Fruit fly (Drosophila melanogaster) whole organism, wandering third instar larva: ENCODE data around the gene CG15772.
A peak's percentile ranks its signal among the peaks of the same experiment; 100 is the strongest.

ENCODE experiments used
- Abd-B ChIP-seq: fragments of >200 bp; optimal IDR thresholded peaks from 2 replicates; lab custom pipeline; 2017; ENCODE audit warnings: missing biosample characterization, missing genetic modification characterization
- CG32264 ChIP-seq: fragments of 200-800 bp; sonication (Bioruptor generic); optimal IDR thresholded peaks from 2 replicates; lab custom pipeline; 2016; ENCODE audit warnings: missing biosample characterization, missing genetic modification characterization
- CG9705 ChIP-seq: fragments of 200-800 bp; sonication (Bioruptor generic); optimal IDR thresholded peaks from 2 replicates; lab custom pipeline; 2018; ENCODE audit warnings: missing biosample characterization, mild to moderate bottlenecking, missing genetic modification characterization
- CrebA ChIP-seq: fragments of 200-800 bp; sonication (Bioruptor generic); optimal IDR thresholded peaks from 2 replicates; lab custom pipeline; 2016; ENCODE audit warnings: missing biosample characterization, mild to moderate bottlenecking, missing genetic modification characterization, borderline replicate concordance
- Dfd ChIP-seq: fragments of >200 bp; optimal IDR thresholded peaks from 2 replicates; lab custom pipeline; 2017; ENCODE audit warnings: missing biosample characterization, missing genetic modification characterization
- Dif ChIP-seq: fragments of 200-275, 200-300 bp; sonication (Bioruptor generic); optimal IDR thresholded peaks from 2 replicates; lab custom pipeline; 2018; ENCODE audit warnings: missing biosample characterization, missing genetic modification characterization; ENCODE audit not compliant: partially characterized antibody
- GATAd ChIP-seq: sonication (Bioruptor generic); optimal IDR thresholded peaks from 2 replicates; lab custom pipeline; 2016; ENCODE audit warnings: missing biosample characterization, missing genetic modification characterization
- HLH106 ChIP-seq: fragments of 200-800 bp; optimal IDR thresholded peaks from 3 replicates; lab custom pipeline; 2019; ENCODE audit warnings: missing biosample characterization, mild to moderate bottlenecking, missing genetic modification characterization, moderate library complexity
- Hnf4 ChIP-seq: fragments of 200-800 bp; sonication (Bioruptor generic); optimal IDR thresholded peaks from 2 replicates; lab custom pipeline; 2016; ENCODE audit warnings: missing biosample characterization, mild to moderate bottlenecking, missing genetic modification characterization
- Hr78 ChIP-seq: fragments of >200 bp; optimal IDR thresholded peaks from 2 replicates; lab custom pipeline; 2017; ENCODE audit warnings: missing biosample characterization, missing genetic modification characterization
- Hr83 ChIP-seq: fragments of 200-300 bp; sonication (Bioruptor generic); optimal IDR thresholded peaks from 2 replicates; lab custom pipeline; 2016; ENCODE audit warnings: missing biosample characterization, mild to moderate bottlenecking, missing genetic modification characterization, moderate library complexity; ENCODE audit not compliant: poor library complexity, severe bottlenecking
- Jra ChIP-seq: sonication (Bioruptor generic); optimal IDR thresholded peaks from 2 replicates; lab custom pipeline; 2016; ENCODE audit warnings: missing biosample characterization, missing genetic modification characterization
- Mio ChIP-seq: sonication (Bioruptor generic); optimal IDR thresholded peaks from 2 replicates; lab custom pipeline; 2016; ENCODE audit warnings: missing biosample characterization, missing genetic modification characterization
- Myc ChIP-seq: fragments of >200 bp; optimal IDR thresholded peaks from 2 replicates; lab custom pipeline; 2017
- N ChIP-seq: fragments of >200 bp; optimal IDR thresholded peaks from 2 replicates; lab custom pipeline; 2018; ENCODE audit warnings: missing biosample characterization, missing external identifiers, missing genetic modification characterization
- OdsH ChIP-seq: fragments of 200-800 bp; sonication (Bioruptor generic); optimal IDR thresholded peaks from 2 replicates; lab custom pipeline; 2016; ENCODE audit warnings: missing biosample characterization, mild to moderate bottlenecking, missing genetic modification characterization
- Rel ChIP-seq, 2 experiments: fragments of 200-800 bp; sonication (Bioruptor generic) in 1 of 2; optimal IDR thresholded peaks; 2 replicates in 1 of 2; 3 replicates in 1 of 2; lab custom pipeline; 2016 to 2019; ENCODE audit warnings: mild to moderate bottlenecking in 2 of 2, missing biosample characterization in 2 of 2, missing genetic modification characterization in 2 of 2, moderate library complexity in 1 of 2
- Sp1 ChIP-seq: fragments of 200-800 bp; sonication (Bioruptor generic); optimal IDR thresholded peaks from 3 replicates; lab custom pipeline; 2019; ENCODE audit warnings: missing biosample characterization, mild to moderate bottlenecking, missing genetic modification characterization, moderate library complexity
- br ChIP-seq: fragments of 200-800 bp; sonication (Bioruptor generic); optimal IDR thresholded peaks from 2 replicates; lab custom pipeline; 2016; ENCODE audit warnings: missing biosample characterization, missing genetic modification characterization
- brk ChIP-seq: fragments of 200-800 bp; sonication (Bioruptor generic); optimal IDR thresholded peaks from 2 replicates; lab custom pipeline; 2016; ENCODE audit warnings: missing biosample characterization, mild to moderate bottlenecking, missing genetic modification characterization
- dl ChIP-seq, 2 experiments: fragments of 175-275, 200-275 bp in 1 of 2; fragments of 200-275 bp in 1 of 2; sonication (Bioruptor generic); optimal IDR thresholded peaks; lab custom pipeline; 2018; ENCODE audit warnings: mild to moderate bottlenecking in 2 of 2, missing biosample characterization in 2 of 2, missing genetic modification characterization in 2 of 2, moderate library complexity in 2 of 2; ENCODE audit not compliant: partially characterized antibody in 2 of 2, insufficient read depth in 1 of 2
- dmrt93B ChIP-seq: fragments of 200-800 bp; sonication (Bioruptor generic); optimal IDR thresholded peaks from 2 replicates; lab custom pipeline; 2018; ENCODE audit warnings: missing biosample characterization, mild to moderate bottlenecking, missing genetic modification characterization
- dsf ChIP-seq: sonication (Bioruptor generic); optimal IDR thresholded peaks from 2 replicates; lab custom pipeline; 2016; ENCODE audit warnings: missing biosample characterization, missing genetic modification characterization, borderline replicate concordance
- ey ChIP-seq: fragments of 200-800 bp; sonication (Bioruptor generic); optimal IDR thresholded peaks from 2 replicates; lab custom pipeline; 2016; ENCODE audit warnings: missing biosample characterization, missing genetic modification characterization
- foxo ChIP-seq, 2 experiments: fragments of 200-800 bp; sonication (Bioruptor generic); optimal IDR thresholded peaks; 2 replicates in 1 of 2; 3 replicates in 1 of 2; lab custom pipeline; 2016 to 2017; ENCODE audit warnings: missing biosample characterization in 2 of 2, missing genetic modification characterization in 2 of 2
- fru ChIP-seq: fragments of 200-800 bp; sonication (Bioruptor generic); optimal IDR thresholded peaks from 3 replicates; lab custom pipeline; 2016; ENCODE audit warnings: missing biosample characterization, mild to moderate bottlenecking, missing genetic modification characterization
- h ChIP-seq: fragments of 200-800 bp; sonication (Bioruptor generic); optimal IDR thresholded peaks from 3 replicates; lab custom pipeline; 2016; ENCODE audit warnings: missing biosample characterization, mild to moderate bottlenecking, missing genetic modification characterization
- jim ChIP-seq: fragments of 175-275, 200-325 bp; sonication (Bioruptor generic); optimal IDR thresholded peaks from 2 replicates; lab custom pipeline; 2016; ENCODE audit warnings: missing biosample characterization, mild to moderate bottlenecking, missing genetic modification characterization
- pan ChIP-seq: fragments of >200 bp; optimal IDR thresholded peaks from 2 replicates; lab custom pipeline; 2017
- psq ChIP-seq: fragments of 200-800 bp; sonication (Bioruptor generic); optimal IDR thresholded peaks from 3 replicates; lab custom pipeline; 2017; ENCODE audit warnings: missing biosample characterization, mild to moderate bottlenecking, missing genetic modification characterization, moderate library complexity
- rgr ChIP-seq: fragments of 200-800 bp; sonication (Bioruptor generic); optimal IDR thresholded peaks from 3 replicates; lab custom pipeline; 2016; ENCODE audit warnings: missing biosample characterization, mild to moderate bottlenecking, missing genetic modification characterization
- sage ChIP-seq: fragments of 200-800 bp; sonication (Bioruptor generic); optimal IDR thresholded peaks from 2 replicates; lab custom pipeline; 2016; ENCODE audit warnings: missing biosample characterization, mild to moderate bottlenecking, missing genetic modification characterization
- sv ChIP-seq: fragments of 200-800 bp; sonication (Bioruptor generic); optimal IDR thresholded peaks from 3 replicates; lab custom pipeline; 2016; ENCODE audit warnings: missing biosample characterization, missing genetic modification characterization
- tai ChIP-seq: sonication (Bioruptor generic); optimal IDR thresholded peaks from 2 replicates; lab custom pipeline; 2016; ENCODE audit warnings: missing biosample characterization, missing genetic modification characterization
- usp ChIP-seq: fragments of >200 bp; optimal IDR thresholded peaks from 2 replicates; lab custom pipeline; 2017; ENCODE audit warnings: missing biosample characterization, missing genetic modification characterization
- woc ChIP-seq: sonication (Bioruptor generic); optimal IDR thresholded peaks from 2 replicates; lab custom pipeline; 2016; ENCODE audit warnings: missing biosample characterization, mild to moderate bottlenecking, missing genetic modification characterization

CG15772 gene

DNA sequence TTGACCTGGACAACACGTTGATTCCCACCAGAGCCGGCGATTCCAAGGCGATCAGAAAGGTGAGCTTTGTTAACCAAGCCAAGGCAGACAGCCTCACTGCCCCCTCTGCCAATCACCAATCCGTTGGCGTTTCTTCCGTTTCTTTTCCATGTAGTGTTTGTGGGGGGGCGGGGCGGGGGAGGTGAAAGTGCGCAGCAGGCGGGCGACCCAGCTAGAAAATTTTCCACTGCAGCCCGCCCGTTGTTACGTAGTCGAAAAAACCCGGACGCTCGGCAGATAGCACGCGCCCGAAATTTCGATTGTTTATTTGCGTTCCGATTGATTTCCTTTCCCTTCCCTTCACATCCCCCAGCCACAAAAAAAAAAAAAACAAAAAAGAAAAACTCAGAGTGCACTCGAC lies 4.1 kb downstream of the CG15772 start:
- TF ChIP-seq rgr (no peak), CG9705 (GFP tag; lab: Kevin White, UChicago) (no peak), Rel (GFP tag; optimal IDR thresholded peaks at IDR 0.05; lab: Kevin White, UChicago) (no peak), Rel (tag; optimal IDR thresholded peaks at IDR 0.05; lab: Kevin White, UChicago) (peak; percentile 53), HLH106 (tag; lab: Kevin White, UChicago) (no peak), jim (peak; percentile 82), Hr83 (no peak), CrebA (GFP tag; lab: Kevin White, UChicago) (no peak), psq (GFP tag; lab: Kevin White, UChicago) (no peak), Dfd (GFP tag; lab: Kevin White, UChicago) (peak; percentile 2)

DNA sequence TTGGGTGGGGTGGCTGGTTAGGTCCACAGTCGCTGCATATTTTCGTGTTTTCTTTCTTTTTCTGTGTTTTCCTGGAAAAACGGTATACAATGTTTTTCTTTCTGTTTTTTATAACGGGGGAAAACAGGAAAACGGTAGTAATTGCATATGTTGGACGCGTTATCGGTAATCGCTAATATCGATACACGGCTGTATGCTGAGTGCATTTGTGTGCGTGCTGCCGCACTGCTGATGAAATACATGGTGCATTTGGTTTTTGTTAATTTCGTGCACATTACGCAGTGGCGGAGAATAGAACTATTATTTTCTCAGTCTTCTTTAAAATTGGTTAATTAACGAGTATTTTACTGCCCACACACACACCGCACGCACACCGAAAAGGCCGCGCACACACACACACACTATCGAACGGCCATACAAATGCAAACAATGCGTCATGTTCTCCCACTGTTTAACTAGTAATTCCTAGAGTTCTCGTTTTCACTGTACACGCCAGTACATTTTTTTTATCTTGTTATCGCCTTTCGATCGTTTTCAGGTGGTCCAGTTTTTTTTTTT lies 11.5 kb downstream of the CG15772 start:
- TF ChIP-seq brk (GFP tag; lab: Kevin White, UChicago) (no peak), Rel (GFP tag; optimal IDR thresholded peaks at IDR 0.05; lab: Kevin White, UChicago) (no peak), Rel (tag; optimal IDR thresholded peaks at IDR 0.05; lab: Kevin White, UChicago) (peak; percentile 98)

DNA sequence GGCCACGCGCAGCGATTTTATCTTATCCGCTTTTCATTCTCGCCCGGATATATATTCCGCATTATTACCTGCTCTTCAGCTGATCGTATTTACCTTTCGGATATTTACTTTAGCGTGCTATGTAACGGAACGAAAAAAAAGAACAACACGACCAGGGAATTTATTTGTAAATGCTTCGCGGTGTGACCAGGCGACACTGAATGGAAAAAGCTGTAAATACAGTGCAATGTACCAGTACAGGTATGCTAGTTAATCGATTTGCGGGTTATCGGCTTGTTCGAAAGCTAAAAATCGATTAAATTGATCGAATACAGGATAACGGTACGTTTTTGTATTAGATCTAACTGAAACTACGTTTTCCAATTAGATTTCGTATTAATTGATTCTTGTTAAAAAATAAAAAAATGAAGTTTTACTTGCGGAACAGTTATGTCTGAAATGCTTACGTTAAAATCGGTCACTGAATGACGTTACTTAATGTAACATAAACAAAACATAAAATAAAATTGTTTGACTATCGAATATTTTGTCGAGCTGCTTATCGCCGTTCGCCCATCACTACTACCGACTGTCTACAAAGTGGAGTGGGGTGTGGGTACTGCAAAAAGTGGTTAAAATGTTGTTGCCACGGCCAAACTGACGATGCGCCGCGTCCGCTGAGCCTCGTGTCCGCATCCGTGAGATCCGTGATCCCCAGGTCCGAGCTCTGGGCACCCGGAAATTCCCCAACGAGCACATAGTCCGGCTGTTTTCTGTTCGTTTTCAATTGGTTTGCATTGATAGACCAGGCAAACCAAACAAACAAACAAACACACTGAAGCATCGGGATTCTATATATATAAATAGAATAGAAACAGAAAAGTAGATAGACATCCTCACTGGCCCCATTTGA lies 12.2 kb downstream of the CG15772 start, which contains the start of the genes MAPk-Ak2 and CG42699:
Gene MAPk-Ak2 (minus strand): TSS at position 203 of the 892 bp plus-strand sequence.
Gene CG42699 (plus strand): TSS at position 553 of the 892 bp plus-strand sequence.
- TF ChIP-seq foxo (GFP tag; optimal IDR thresholded peaks at IDR 0.05; lab: Kevin White, UChicago), result peak in 1 of 2 experiments; percentile 64
- TF ChIP-seq rgr, result peak; percentile 74
- peak; percentile 52 for TF ChIP-seq dsf (GFP tag; lab: Kevin White, UChicago)
- TF ChIP-seq Abd-B (GFP tag; lab: Kevin White, UChicago), result no peak
- peak; percentile 96 for TF ChIP-seq Hr83
- no peak for TF ChIP-seq Myc
- TF ChIP-seq woc, result peak; percentile 4
- no peak for TF ChIP-seq Dfd (GFP tag; lab: Kevin White, UChicago)
- TF ChIP-seq ey (GFP tag; lab: Kevin White, UChicago), result peak; percentile 42
- peak; percentile 44 for TF ChIP-seq OdsH
- TF ChIP-seq dl (GFP tag; optimal IDR thresholded peaks at IDR 0.05; lab: Kevin White, UChicago; ENCODE audit: insufficient read depth in 1 of 2, partially characterized antibody in 2 of 2), result no peak
- TF ChIP-seq fru, result peak; percentile 65
- TF ChIP-seq Rel (GFP tag; optimal IDR thresholded peaks at IDR 0.05; lab: Kevin White, UChicago), result no peak
- peak; percentile 76 for TF ChIP-seq Rel (tag; optimal IDR thresholded peaks at IDR 0.05; lab: Kevin White, UChicago)
- peak; percentile 70 for TF ChIP-seq Hnf4 (GFP tag; lab: Kevin White, UChicago)
- TF ChIP-seq sage (GFP tag; lab: Kevin White, UChicago), result no peak
- TF ChIP-seq tai (GFP tag; lab: Kevin White, UChicago), result no peak
- peak; percentile 83 for TF ChIP-seq h
- TF ChIP-seq jim, result peak; percentile 72
- TF ChIP-seq CG9705 (GFP tag; lab: Kevin White, UChicago), result peak; percentile 63
- TF ChIP-seq Jra, result peak; percentile 88
- TF ChIP-seq HLH106 (tag; lab: Kevin White, UChicago), result peak; percentile 35
- peak; percentile 30 for TF ChIP-seq CG32264 (GFP tag; lab: Kevin White, UChicago)
- TF ChIP-seq br (GFP tag; lab: Kevin White, UChicago), result peak; percentile 85
- TF ChIP-seq Mio (GFP tag; lab: Kevin White, UChicago), result no peak
- TF ChIP-seq Hr78 (GFP tag; lab: Kevin White, UChicago), result no peak
- TF ChIP-seq psq (GFP tag; lab: Kevin White, UChicago), result peak; percentile 54
- TF ChIP-seq Sp1, result peak; percentile 71
- peak; percentile 4 for TF ChIP-seq sv
- no peak for TF ChIP-seq usp (GFP tag; lab: Kevin White, UChicago)
- TF ChIP-seq N (GFP tag; lab: Kevin White, UChicago), result no peak
- TF ChIP-seq dmrt93B (GFP tag; lab: Kevin White, UChicago), result peak; percentile 47
- no peak for TF ChIP-seq brk (GFP tag; lab: Kevin White, UChicago)
- TF ChIP-seq GATAd (GFP tag; lab: Kevin White, UChicago), result peak; percentile 58
- no peak for TF ChIP-seq pan (lab: Kevin White, UChicago)
- TF ChIP-seq CrebA (GFP tag; lab: Kevin White, UChicago), result no peak
- no peak for TF ChIP-seq Dif (GFP tag; lab: Kevin White, UChicago)
